Worm (Caenorhabditis elegans) whole organism, mixed stage, embryonic: ENCODE results near the gene sid-1.

ENCODE experiments used
- blmp-1 ChIP-seq: fragments of 150-350 bp; optimal IDR thresholded peaks from 2 replicates; lab custom pipeline; 2014; ENCODE audit warnings: missing biosample characterization, missing genetic modification characterization
- ceh-39 ChIP-seq: fragments of 150-350 bp; optimal IDR thresholded peaks from 2 replicates; lab custom pipeline; 2014; ENCODE audit warnings: missing biosample characterization, missing genetic modification characterization
- ceh-43 ChIP-seq: fragments of 200-800 bp; sonication (Bioruptor generic); optimal IDR thresholded peaks from 2 replicates; lab custom pipeline; 2018; ENCODE audit warnings: mild to moderate bottlenecking, missing genetic modification characterization, moderate library complexity, missing compliant biosample characterization
- ceh-83 ChIP-seq: fragments of 200-800 bp; sonication (Bioruptor generic); optimal IDR thresholded peaks from 2 replicates; lab custom pipeline; 2018; ENCODE audit warnings: mild to moderate bottlenecking, missing genetic modification characterization, missing compliant biosample characterization
- cnd-1 ChIP-seq: fragments of 200-800 bp; sonication (Bioruptor generic); optimal IDR thresholded peaks from 2 replicates; lab custom pipeline; 2018; ENCODE audit warnings: mild to moderate bottlenecking, missing genetic modification characterization, missing compliant biosample characterization
- drap-1 ChIP-seq: fragments of 200-800 bp; sonication (Bioruptor generic); optimal IDR thresholded peaks from 3 replicates; lab custom pipeline; 2018; ENCODE audit warnings: mild to moderate bottlenecking, missing genetic modification characterization, missing compliant biosample characterization
- elt-1 ChIP-seq: sonication (generic microtip); optimal IDR thresholded peaks from 2 replicates; lab custom pipeline; 2017; ENCODE audit warnings: missing genetic modification characterization, mild to moderate bottlenecking, missing compliant biosample characterization, antibody characterized with exemption, moderate library complexity, borderline replicate concordance; ENCODE audit not compliant: insufficient read depth
- flh-1 ChIP-seq: fragments of 200-800 bp; sonication (Bioruptor generic); optimal IDR thresholded peaks from 2 replicates; lab custom pipeline; 2018; ENCODE audit warnings: mild to moderate bottlenecking, missing genetic modification characterization, moderate library complexity, missing compliant biosample characterization
- ham-2 ChIP-seq: fragments of 200-800 bp; sonication (Bioruptor generic); optimal IDR thresholded peaks from 2 replicates; lab custom pipeline; 2018; ENCODE audit warnings: mild to moderate bottlenecking, missing genetic modification characterization, missing compliant biosample characterization
- hlh-1 ChIP-seq: fragments of 150-350 bp; optimal IDR thresholded peaks from 2 replicates; lab custom pipeline; 2014; ENCODE audit warnings: missing biosample characterization, missing genetic modification reagents, missing genetic modification characterization
- lin-13 ChIP-seq: fragments of 150-350 bp; optimal IDR thresholded peaks from 2 replicates; lab custom pipeline; 2014; ENCODE audit warnings: missing biosample characterization, missing genetic modification characterization
- lin-32 ChIP-seq: fragments of 200-800 bp; sonication (Bioruptor generic); optimal IDR thresholded peaks from 2 replicates; lab custom pipeline; 2018; ENCODE audit warnings: mild to moderate bottlenecking, missing genetic modification characterization, missing compliant biosample characterization
- lsy-2 ChIP-seq: fragments of 150-350 bp; optimal IDR thresholded peaks from 2 replicates; lab custom pipeline; 2014; ENCODE audit warnings: missing biosample characterization, missing genetic modification characterization
- mab-5 ChIP-seq: fragments of 150-350 bp; optimal IDR thresholded peaks from 2 replicates; lab custom pipeline; 2014; ENCODE audit warnings: missing biosample characterization, missing genetic modification characterization
- mep-1 ChIP-seq: fragments of 150-350 bp; optimal IDR thresholded peaks from 2 replicates; lab custom pipeline; 2017; ENCODE audit warnings: missing biosample characterization, missing genetic modification reagents, missing genetic modification characterization, inconsistent platforms
- nhr-12 ChIP-seq: fragments of 150-350 bp; optimal IDR thresholded peaks from 2 replicates; lab custom pipeline; 2014; ENCODE audit warnings: missing biosample characterization, missing genetic modification characterization
- nhr-2 ChIP-seq: fragments of 150-350 bp; optimal IDR thresholded peaks from 2 replicates; lab custom pipeline; 2014; ENCODE audit warnings: missing biosample characterization, missing genetic modification characterization
- nhr-237 ChIP-seq: fragments of 150-350 bp; optimal IDR thresholded peaks from 2 replicates; lab custom pipeline; 2014; ENCODE audit warnings: missing biosample characterization, missing genetic modification characterization
- nhr-28 ChIP-seq: fragments of 150-350 bp; optimal IDR thresholded peaks from 2 replicates; lab custom pipeline; 2014; ENCODE audit warnings: missing biosample characterization, missing genetic modification characterization
- nhr-76 ChIP-seq: sonication (generic microtip); optimal IDR thresholded peaks from 2 replicates; lab custom pipeline; 2017; ENCODE audit warnings: missing biosample characterization, missing genetic modification characterization
- pha-4 ChIP-seq: fragments of 150-350 bp; optimal IDR thresholded peaks from 2 replicates; lab custom pipeline; 2018; ENCODE audit warnings: missing biosample characterization, missing genetic modification reagents, missing genetic modification characterization
- sem-2 ChIP-seq: fragments of 200-800 bp; sonication (Bioruptor generic); optimal IDR thresholded peaks from 2 replicates; lab custom pipeline; 2018; ENCODE audit warnings: mild to moderate bottlenecking, missing genetic modification characterization, missing compliant biosample characterization
- snpc-4 ChIP-seq: fragments of 150-350 bp; optimal IDR thresholded peaks from 2 replicates; lab custom pipeline; 2014; ENCODE audit warnings: missing biosample characterization, missing genetic modification characterization
- sptf-1 ChIP-seq: sonication (generic microtip); optimal IDR thresholded peaks from 2 replicates; lab custom pipeline; 2017; ENCODE audit warnings: mild to moderate bottlenecking, missing genetic modification characterization, moderate library complexity, missing compliant biosample characterization
- tbx-8 ChIP-seq: fragments of 200-800 bp; sonication (Bioruptor generic); optimal IDR thresholded peaks from 2 replicates; lab custom pipeline; 2018; ENCODE audit warnings: mild to moderate bottlenecking, missing genetic modification characterization, moderate library complexity, missing compliant biosample characterization
- unc-39 ChIP-seq: fragments of 150-350 bp; optimal IDR thresholded peaks from 2 replicates; lab custom pipeline; 2014; ENCODE audit warnings: missing biosample characterization, missing genetic modification characterization
- unc-62 ChIP-seq: fragments of 150-350 bp; optimal IDR thresholded peaks from 2 replicates; lab custom pipeline; 2014; ENCODE audit warnings: missing biosample characterization, missing genetic modification reagents, missing genetic modification characterization
- zip-8 ChIP-seq: fragments of 150-350 bp; optimal IDR thresholded peaks from 2 replicates; lab custom pipeline; 2014; ENCODE audit warnings: missing biosample characterization, missing genetic modification characterization
- ztf-11 ChIP-seq: fragments of 150-350 bp; optimal IDR thresholded peaks from 2 replicates; lab custom pipeline; 2014; ENCODE audit warnings: missing biosample characterization, missing genetic modification characterization

sid-1 gene

DNA sequence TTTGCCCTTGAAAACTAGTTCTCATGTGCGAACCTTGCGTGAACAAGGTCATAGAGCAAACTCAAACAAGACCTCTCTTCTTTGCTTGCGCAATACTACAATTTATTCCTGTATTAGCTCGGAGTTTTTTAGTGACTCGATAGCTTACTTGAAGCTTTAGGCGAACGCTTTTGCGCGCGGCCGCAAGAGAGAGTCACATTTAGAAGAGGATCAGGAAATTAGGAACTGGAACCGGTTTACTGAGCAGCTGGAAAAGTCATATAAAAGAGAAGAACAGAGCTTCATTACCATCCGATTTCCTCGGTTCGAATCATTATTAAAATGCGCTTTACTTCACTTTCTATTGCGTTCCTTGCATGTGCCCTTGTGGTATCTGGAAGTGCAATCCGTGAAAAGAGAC lies 38.5 kb downstream of the sid-1 start, which contains the start of gene abu-15:
Gene abu-15, plus strand, starts transcription at position 301 of the 400 bp plus-strand sequence.
- TF ChIP-seq lsy-2 (tag; lab: Kevin White, UChicago), result no peak

DNA sequence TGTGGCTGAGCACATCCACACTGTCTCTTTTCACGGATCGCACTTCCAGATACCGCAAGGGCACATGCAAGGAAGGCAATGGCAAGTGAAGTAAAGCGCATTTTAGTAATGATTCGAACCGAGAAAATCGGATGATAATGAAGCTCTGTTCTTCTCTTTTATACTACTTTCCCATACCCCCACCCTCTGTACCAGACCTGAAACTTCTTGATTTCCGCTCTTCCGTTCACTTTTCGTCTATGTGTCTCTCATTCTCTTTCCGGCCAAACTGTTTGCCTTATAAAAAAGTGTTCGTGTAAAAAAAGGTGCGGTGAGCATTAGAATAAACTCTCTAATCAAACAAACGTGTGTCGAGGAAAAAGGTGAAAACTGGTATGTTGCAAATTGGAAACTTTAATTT lies 42.0 kb downstream of the sid-1 start, which contains the start of gene abu-6:
Gene abu-6, minus strand, starts transcription at position 101 of the 400 bp plus-strand sequence.
- no peak for TF ChIP-seq sptf-1
- TF ChIP-seq nhr-28 (tag; lab: Kevin White, UChicago), result no peak
- no peak for TF ChIP-seq nhr-76 (tag; lab: Kevin White, UChicago)
- no peak for TF ChIP-seq flh-1 (GFP tag; lab: Kevin White, UChicago)
- no peak for TF ChIP-seq nhr-2 (tag; lab: Kevin White, UChicago)
- no peak for TF ChIP-seq snpc-4 (tag; lab: Kevin White, UChicago)
- TF ChIP-seq elt-1 (tag; lab: Kevin White, UChicago), result no peak
- TF ChIP-seq ceh-39 (tag; lab: Kevin White, UChicago), result no peak
- no peak for TF ChIP-seq mab-5
- no peak for TF ChIP-seq ham-2 (GFP tag; lab: Kevin White, UChicago)
- no peak for TF ChIP-seq sem-2 (GFP tag; lab: Kevin White, UChicago)
- TF ChIP-seq nhr-237 (tag; lab: Kevin White, UChicago), result no peak
- TF ChIP-seq, all 35 proteins: peak for 0

DNA sequence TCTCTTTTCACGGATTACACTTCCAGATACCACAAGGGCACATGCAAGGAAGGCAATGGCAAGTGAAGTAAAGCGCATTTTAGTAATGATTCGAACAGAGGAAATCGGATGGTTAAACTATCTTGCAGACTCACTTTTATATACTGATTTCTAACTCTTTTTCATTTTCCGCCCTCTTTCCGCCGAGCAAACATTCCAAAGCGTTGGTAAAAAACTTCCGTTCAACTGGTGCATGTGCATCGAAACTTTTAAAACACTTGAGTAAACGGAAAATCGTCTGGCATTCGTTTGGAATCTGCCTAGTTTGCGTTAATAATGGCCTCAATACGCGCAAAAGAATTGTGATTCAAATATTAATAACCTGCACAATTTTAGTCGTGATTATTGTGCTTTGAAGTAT lies 44.9 kb downstream of the sid-1 start, which contains the start of gene abu-7:
Gene abu-7, minus strand, starts transcription at position 101 of the 400 bp plus-strand sequence.
- no peak for TF ChIP-seq nhr-12
- no peak for TF ChIP-seq nhr-76 (tag; lab: Kevin White, UChicago)
- TF ChIP-seq nhr-28 (tag; lab: Kevin White, UChicago), result no peak
- TF ChIP-seq zip-8 (tag; lab: Kevin White, UChicago), result no peak
- TF ChIP-seq ceh-83 (GFP tag; lab: Kevin White, UChicago), result no peak
- TF ChIP-seq nhr-2 (tag; lab: Kevin White, UChicago), result no peak
- no peak for TF ChIP-seq drap-1
- TF ChIP-seq unc-62 (GFP tag; lab: Kevin White, UChicago), result no peak
- TF ChIP-seq hlh-1 (tag; lab: Kevin White, UChicago), result no peak
- TF ChIP-seq lsy-2 (tag; lab: Kevin White, UChicago), result no peak
- no peak for TF ChIP-seq pha-4 (tag; lab: Kevin White, UChicago)
- no peak for TF ChIP-seq lin-13 (tag; lab: Kevin White, UChicago)

DNA sequence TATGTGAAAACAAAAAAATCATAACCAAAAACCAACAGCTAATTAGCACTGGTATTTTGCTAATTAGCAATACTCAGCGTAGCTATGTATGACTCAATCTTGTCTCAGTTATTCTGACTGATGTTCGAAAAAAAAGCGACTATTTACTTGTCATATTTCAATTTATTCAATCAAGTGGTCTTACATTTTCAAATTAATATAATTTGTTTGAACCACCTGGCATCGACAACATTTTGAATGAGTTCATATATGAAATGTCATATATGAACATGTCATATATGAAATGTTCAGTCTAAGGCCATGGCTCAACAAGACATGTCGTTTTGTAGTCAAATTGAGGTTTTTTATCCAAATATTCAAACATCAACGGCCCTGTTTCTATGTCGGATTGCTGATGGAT lies 45.7 kb downstream of the sid-1 start, which contains the start of gene srw-140:
Gene srw-140, plus strand, starts transcription at position 301 of the 400 bp plus-strand sequence.
- no peak for TF ChIP-seq ceh-43
- TF ChIP-seq blmp-1 (tag; lab: Kevin White, UChicago), result no peak
- TF ChIP-seq unc-39 (tag; lab: Kevin White, UChicago), result no peak
- TF ChIP-seq zip-8 (tag; lab: Kevin White, UChicago), result no peak
- no peak for TF ChIP-seq cnd-1 (tag; lab: Kevin White, UChicago)
- TF ChIP-seq elt-1 (tag; lab: Kevin White, UChicago), result no peak
- no peak for TF ChIP-seq pha-4 (tag; lab: Kevin White, UChicago)
- no peak for TF ChIP-seq nhr-2 (tag; lab: Kevin White, UChicago)
- TF ChIP-seq nhr-237 (tag; lab: Kevin White, UChicago), result no peak
- TF ChIP-seq, all 35 proteins: peak for 0

DNA sequence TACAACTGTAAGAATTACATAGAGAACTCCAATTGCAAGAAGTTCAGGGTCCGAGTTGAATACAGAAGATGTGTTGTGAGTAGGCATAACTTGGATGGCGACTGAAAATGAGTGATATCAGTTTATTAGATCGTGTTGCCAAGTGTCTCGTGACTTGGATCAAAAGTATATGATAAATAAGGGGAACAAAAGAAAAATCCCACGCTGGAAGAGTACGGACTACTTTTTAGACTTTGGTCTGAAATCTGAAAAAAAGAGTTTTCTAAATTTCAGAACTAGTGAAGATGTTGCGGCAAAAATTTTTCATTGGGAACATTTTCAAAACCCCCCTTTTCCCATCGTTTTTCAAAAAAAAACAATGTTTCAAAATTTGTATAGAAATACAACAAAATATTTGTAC lies 49.8 kb downstream of the sid-1 start, which contains the start of gene srt-64:
Gene srt-64, minus strand, starts transcription at position 101 of the 400 bp plus-strand sequence.
- TF ChIP-seq unc-62 (GFP tag; lab: Kevin White, UChicago) (no peak), elt-1 (tag; lab: Kevin White, UChicago) (no peak), lin-32 (GFP tag; lab: Kevin White, UChicago) (no peak), ztf-11 (tag; lab: Kevin White, UChicago) (no peak), zip-8 (tag; lab: Kevin White, UChicago) (no peak), ceh-43 (no peak), nhr-12 (no peak), sptf-1 (no peak), flh-1 (GFP tag; lab: Kevin White, UChicago) (no peak), tbx-8 (no peak), snpc-4 (tag; lab: Kevin White, UChicago) (no peak), mep-1 (tag; lab: Kevin White, UChicago) (no peak)
- TF ChIP-seq, all 35 proteins: peak for 0
